Fruit fly (Drosophila melanogaster) whole organism, embryonic: ENCODE data around the gene CG7579.

Experiments
- Atf6 ChIP-seq: fragments of 200-800 bp; sonication (Bioruptor generic); IDR thresholded peaks from 2 replicates; pipeline ENCODE4 v1.3.6; 2022; ENCODE audit warnings: missing biosample characterization, missing genetic modification characterization
- CG15601 ChIP-seq: fragments of 200-800 bp; sonication (Bioruptor generic); optimal IDR thresholded peaks from 3 replicates; lab custom pipeline; 2019; ENCODE audit warnings: missing biosample characterization, mild to moderate bottlenecking, missing genetic modification characterization, moderate library complexity
- CG17802 ChIP-seq: fragments of 200-800 bp; sonication (Bioruptor generic); optimal IDR thresholded peaks from 2 replicates; lab custom pipeline; 2018; ENCODE audit warnings: missing biosample characterization, mild to moderate bottlenecking, missing genetic modification characterization, moderate library complexity
- Nf-YB ChIP-seq: fragments of 200-800 bp; sonication (Bioruptor generic); optimal IDR thresholded peaks from 3 replicates; lab custom pipeline; 2019; ENCODE audit warnings: missing biosample characterization, mild to moderate bottlenecking, missing genetic modification characterization, moderate library complexity
- zf30C ChIP-seq: fragments of 200-800 bp; sonication (Bioruptor generic); optimal IDR thresholded peaks from 3 replicates; lab custom pipeline; 2018; ENCODE audit warnings: missing biosample characterization, mild to moderate bottlenecking, missing genetic modification characterization

dm6 chr3L:15728195-15728594, 45.0 kb upstream of the CG7579 start, which contains the start of gene comm:
- TF ChIP-seq CG15601 (tag; lab: Kevin White, UChicago) = peak; percentile 26
- TF ChIP-seq CG17802 (tag; lab: Kevin White, UChicago) = no peak
- peak; percentile 55 for TF ChIP-seq zf30C (GFP tag; lab: Kevin White, UChicago)
- TF ChIP-seq Atf6 (GFP tag; lab: Robert Waterston, UW) = peak; percentile 52; the same call in 1 of the 2 replicates
- no peak for TF ChIP-seq Nf-YB
